Fruit fly (Drosophila melanogaster) Kc167 (cell line): ENCODE data around the gene CG31886.

Experiments
- Sin3A ChIP-seq: fragments of >200 bp; optimal IDR thresholded peaks from 2 replicates; lab custom pipeline; 2018; ENCODE audit warnings: missing external identifiers
- h ChIP-seq: fragments of >200 bp; optimal IDR thresholded peaks from 3 replicates; lab custom pipeline; 2018; ENCODE audit warnings: missing external identifiers
- insv ChIP-seq: fragments of >200 bp; optimal IDR thresholded peaks from 3 replicates; lab custom pipeline; 2018; ENCODE audit warnings: missing external identifiers
- ttk ChIP-seq: sonication (Bioruptor generic); optimal IDR thresholded peaks from 2 replicates; lab custom pipeline; 2017; ENCODE audit warnings: missing external identifiers

DNA sequence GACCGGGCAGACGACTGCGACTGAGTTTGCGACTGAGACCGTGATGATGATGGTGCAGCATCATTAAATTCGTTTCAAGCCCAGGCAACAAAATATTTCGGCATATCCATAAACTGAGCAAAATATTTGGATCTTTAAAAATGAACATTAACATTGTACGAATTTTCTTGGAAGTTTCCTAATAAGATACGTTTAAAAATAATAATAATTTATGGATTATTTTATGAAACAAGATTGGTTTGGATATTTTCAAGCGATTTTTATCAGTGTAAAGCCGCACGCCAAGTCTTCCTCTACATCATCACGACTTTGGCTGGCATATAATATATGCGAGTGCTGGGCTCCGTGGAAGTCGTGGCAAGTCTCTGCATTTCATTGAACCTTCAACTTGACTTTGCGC is 38.6 kb downstream of the CG31886 start:
- no peak for TF ChIP-seq h (lab: Kevin White, UChicago)
- TF ChIP-seq ttk (lab: Kevin White, UChicago), result no peak
- no peak for TF ChIP-seq Sin3A (lab: Kevin White, UChicago)
- no peak for TF ChIP-seq insv (lab: Kevin White, UChicago)
